Worm (Caenorhabditis elegans) whole organism, young adult: ENCODE measurements around the gene C16C10.4.
A peak's percentile ranks its signal among the peaks of the same experiment; 100 is the strongest.

Source experiments
- B0261.1 ChIP-seq: sonication (generic microtip); optimal IDR thresholded peaks from 2 replicates; lab custom pipeline; 2016; ENCODE audit warnings: mild to moderate bottlenecking, missing genetic modification characterization, moderate library complexity, missing compliant biosample characterization
- D2030.7 ChIP-seq: fragments of 200-800 bp; sonication (Bioruptor generic); IDR thresholded peaks from 2 replicates; pipeline ENCODE4 v1.3.6; 2022; ENCODE audit warnings: missing genetic modification reagents, missing genetic modification characterization, missing compliant biosample characterization
- F22D6.2 ChIP-seq: sonication (generic microtip); optimal IDR thresholded peaks from 2 replicates; lab custom pipeline; 2016; ENCODE audit warnings: mild to moderate bottlenecking, missing genetic modification characterization, missing compliant biosample characterization
- F23B12.7 ChIP-seq: sonication (generic microtip); optimal IDR thresholded peaks from 2 replicates; lab custom pipeline; 2017; ENCODE audit warnings: missing genetic modification characterization, mild to moderate bottlenecking, missing compliant biosample characterization, antibody characterized with exemption, moderate library complexity; ENCODE audit not compliant: insufficient read depth
- F52B5.7 ChIP-seq: sonication (generic microtip); optimal IDR thresholded peaks from 2 replicates; lab custom pipeline; 2016; ENCODE audit warnings: mild to moderate bottlenecking, missing genetic modification characterization, missing compliant biosample characterization
- F57A8.1 ChIP-seq: fragments of 200-800 bp; sonication (Bioruptor generic); optimal IDR thresholded peaks from 2 replicates; lab custom pipeline; 2018; ENCODE audit warnings: mild to moderate bottlenecking, missing genetic modification characterization, moderate library complexity, missing compliant biosample characterization
- F57C9.4 ChIP-seq: sonication (generic microtip); optimal IDR thresholded peaks from 2 replicates; lab custom pipeline; 2017; ENCODE audit warnings: mild to moderate bottlenecking, missing genetic modification characterization, missing compliant biosample characterization
- K11D2.4 ChIP-seq: fragments of 200-800 bp; sonication (Bioruptor generic); IDR thresholded peaks from 2 replicates; pipeline ENCODE4 v1.3.6; 2022; ENCODE audit warnings: missing genetic modification reagents, missing genetic modification characterization, missing compliant biosample characterization
- Y67H2A.10 ChIP-seq: fragments of 200-800 bp; sonication (Bioruptor generic); conservative IDR thresholded peaks from 2 replicates; pipeline ENCODE4 v1.3.6; 2022; ENCODE audit warnings: missing genetic modification reagents, missing genetic modification characterization, missing compliant biosample characterization
- ZK185.1 ChIP-seq: sonication (generic microtip); optimal IDR thresholded peaks from 2 replicates; lab custom pipeline; 2016; ENCODE audit warnings: mild to moderate bottlenecking, missing genetic modification characterization, missing compliant biosample characterization; ENCODE audit not compliant: poor library complexity, severe bottlenecking
- ama-1 ChIP-seq, 3 experiments: fragments of 150-350 bp in 1 of 3; sonication (generic microtip) in 2 of 3; optimal IDR thresholded peaks; 2 replicates each; lab custom pipeline; 2014 to 2018; ENCODE audit warnings: missing biosample characterization in 2 of 3, missing genetic modification characterization in 2 of 3, missing genetic modification reagents in 2 of 3
- athp-1 ChIP-seq: sonication (generic microtip); optimal IDR thresholded peaks from 2 replicates; lab custom pipeline; 2017; ENCODE audit warnings: mild to moderate bottlenecking, missing genetic modification characterization, missing compliant biosample characterization
- attf-3 ChIP-seq: fragments of 200-800 bp; sonication (Bioruptor generic); conservative IDR thresholded peaks from 2 replicates; pipeline ENCODE4 v1.3.6; 2022; ENCODE audit warnings: missing genetic modification reagents, missing genetic modification characterization, missing compliant biosample characterization
- attf-6 ChIP-seq: fragments of 200-800 bp; sonication (Bioruptor generic); IDR thresholded peaks from 2 replicates; pipeline ENCODE4 v1.3.6; 2022; ENCODE audit warnings: missing genetic modification reagents, missing genetic modification characterization, missing compliant biosample characterization
- ccch-3 ChIP-seq: fragments of 200-800 bp; sonication (Bioruptor generic); optimal IDR thresholded peaks from 2 replicates; lab custom pipeline; 2018; ENCODE audit warnings: mild to moderate bottlenecking, missing genetic modification characterization, missing compliant biosample characterization
- cebp-1 ChIP-seq, 2 experiments: fragments of 200-800 bp in 1 of 2; sonication (Bioruptor generic) in 1 of 2; sonication (generic microtip) in 1 of 2; IDR thresholded peaks in 1 of 2; optimal IDR thresholded peaks in 1 of 2; 2 replicates each; pipeline versions ENCODE4 v1.3.6 to Lab custom; 2017 to 2022; ENCODE audit warnings: missing compliant biosample characterization in 2 of 2, missing genetic modification characterization in 2 of 2, mild to moderate bottlenecking in 1 of 2, missing genetic modification reagents in 1 of 2, moderate library complexity in 1 of 2
- cebp-2 ChIP-seq: fragments of 200-800 bp; sonication (Bioruptor generic); IDR thresholded peaks from 2 replicates; pipeline ENCODE4 v1.3.6; 2022; ENCODE audit warnings: missing genetic modification characterization, missing compliant biosample characterization
- chd-7 ChIP-seq: sonication (generic microtip); optimal IDR thresholded peaks from 2 replicates; lab custom pipeline; 2016; ENCODE audit warnings: mild to moderate bottlenecking, missing genetic modification characterization, moderate library complexity, missing compliant biosample characterization
- dox-1 ChIP-seq: fragments of 200-800 bp; sonication (Bioruptor generic); IDR thresholded peaks from 2 replicates; pipeline ENCODE4 v1.3.6; 2022; ENCODE audit warnings: missing genetic modification reagents, missing genetic modification characterization, missing compliant biosample characterization
- dpff-1 ChIP-seq: sonication (generic microtip); optimal IDR thresholded peaks from 2 replicates; lab custom pipeline; 2017; ENCODE audit warnings: mild to moderate bottlenecking, missing genetic modification characterization, missing compliant biosample characterization
- efl-1 ChIP-seq: fragments of 150-350 bp; optimal IDR thresholded peaks from 2 replicates; lab custom pipeline; 2014; ENCODE audit warnings: missing biosample characterization, missing genetic modification reagents, missing genetic modification characterization
- egl-18 ChIP-seq: fragments of 200-800 bp; sonication (Bioruptor generic); IDR thresholded peaks from 2 replicates; pipeline ENCODE4 v1.3.6; 2022; ENCODE audit warnings: missing genetic modification reagents, missing genetic modification characterization, missing compliant biosample characterization
- ekl-4 ChIP-seq: fragments of 200-800 bp; sonication (Bioruptor generic); IDR thresholded peaks from 2 replicates; pipeline ENCODE4 v1.3.6; 2022; ENCODE audit warnings: missing genetic modification reagents, missing genetic modification characterization, missing compliant biosample characterization
- fkh-3 ChIP-seq: sonication (generic microtip); optimal IDR thresholded peaks from 2 replicates; lab custom pipeline; 2016; ENCODE audit warnings: mild to moderate bottlenecking, missing genetic modification characterization, missing compliant biosample characterization
- lag-1 ChIP-seq: fragments of 200-800 bp; sonication (Bioruptor generic); IDR thresholded peaks from 2 replicates; pipeline ENCODE4 v1.3.6; 2022; ENCODE audit warnings: missing genetic modification reagents, missing genetic modification characterization, missing compliant biosample characterization
- let-526 ChIP-seq: fragments of 200-800 bp; sonication (Bioruptor generic); IDR thresholded peaks from 2 replicates; pipeline ENCODE4 v1.3.6; 2022; ENCODE audit warnings: missing genetic modification reagents, missing genetic modification characterization, missing compliant biosample characterization
- lsl-1 ChIP-seq: fragments of 200-800 bp; sonication (Bioruptor generic); optimal IDR thresholded peaks from 2 replicates; lab custom pipeline; 2018; ENCODE audit warnings: mild to moderate bottlenecking, missing genetic modification characterization, moderate library complexity, missing compliant biosample characterization
- lsy-27 ChIP-seq: sonication (generic microtip); optimal IDR thresholded peaks from 2 replicates; lab custom pipeline; 2017; ENCODE audit warnings: missing genetic modification characterization, mild to moderate bottlenecking, missing compliant biosample characterization, antibody characterized with exemption, missing genotype, borderline replicate concordance; ENCODE audit not compliant: insufficient read depth
- nfya-2 ChIP-seq: fragments of 200-800 bp; sonication (Bioruptor generic); IDR thresholded peaks from 2 replicates; pipeline ENCODE4 v1.3.6; 2022; ENCODE audit warnings: missing genetic modification reagents, missing genetic modification characterization, missing compliant biosample characterization
- nhr-27 ChIP-seq: fragments of 200-800 bp; sonication (Bioruptor generic); optimal IDR thresholded peaks from 2 replicates; lab custom pipeline; 2018; ENCODE audit warnings: mild to moderate bottlenecking, missing genetic modification characterization, moderate library complexity, missing compliant biosample characterization
- pbrm-1 ChIP-seq: fragments of 200-800 bp; sonication (Bioruptor generic); IDR thresholded peaks from 2 replicates; pipeline ENCODE4 v1.3.6; 2022; ENCODE audit warnings: missing genetic modification reagents, missing genetic modification characterization, missing compliant biosample characterization
- pha-4 ChIP-seq: fragments of 150-350 bp; sonication (generic microtip); optimal IDR thresholded peaks from 2 replicates; lab custom pipeline; 2014; ENCODE audit warnings: missing biosample characterization, missing genetic modification reagents, missing genetic modification characterization
- tbx-9 ChIP-seq: sonication (generic microtip); optimal IDR thresholded peaks from 2 replicates; lab custom pipeline; 2016; ENCODE audit warnings: borderline replicate concordance, missing genetic modification characterization, inconsistent platforms, missing compliant biosample characterization
- xnd-1 ChIP-seq: sonication (generic microtip); optimal IDR thresholded peaks from 2 replicates; lab custom pipeline; 2016; ENCODE audit warnings: missing genotype, missing genetic modification reagents, missing genetic modification characterization, missing compliant biosample characterization
- zfh-2 ChIP-seq: fragments of 200-800 bp; sonication (Bioruptor generic); conservative IDR thresholded peaks from 2 replicates; pipeline ENCODE4 v1.3.6; 2022; ENCODE audit warnings: missing genetic modification reagents, missing genetic modification characterization, missing compliant biosample characterization
- zim-3 ChIP-seq: sonication (generic microtip); optimal IDR thresholded peaks from 2 replicates; lab custom pipeline; 2017; ENCODE audit warnings: mild to moderate bottlenecking, missing genetic modification characterization, moderate library complexity, missing compliant biosample characterization
- ztf-18 ChIP-seq: sonication (generic microtip); optimal IDR thresholded peaks from 2 replicates; lab custom pipeline; 2016; ENCODE audit warnings: missing genotype, mild to moderate bottlenecking, missing genetic modification characterization, missing compliant biosample characterization
- ztf-22 ChIP-seq: fragments of 200-800 bp; sonication (Bioruptor generic); optimal IDR thresholded peaks from 2 replicates; lab custom pipeline; 2018; ENCODE audit warnings: mild to moderate bottlenecking, missing genetic modification characterization, moderate library complexity, missing compliant biosample characterization
- ztf-6 ChIP-seq: fragments of 200-800 bp; sonication (Bioruptor generic); IDR thresholded peaks from 2 replicates; pipeline ENCODE4 v1.3.6; 2022; ENCODE audit warnings: missing genetic modification reagents, missing genetic modification characterization, missing compliant biosample characterization

Gene C16C10.4

DNA sequence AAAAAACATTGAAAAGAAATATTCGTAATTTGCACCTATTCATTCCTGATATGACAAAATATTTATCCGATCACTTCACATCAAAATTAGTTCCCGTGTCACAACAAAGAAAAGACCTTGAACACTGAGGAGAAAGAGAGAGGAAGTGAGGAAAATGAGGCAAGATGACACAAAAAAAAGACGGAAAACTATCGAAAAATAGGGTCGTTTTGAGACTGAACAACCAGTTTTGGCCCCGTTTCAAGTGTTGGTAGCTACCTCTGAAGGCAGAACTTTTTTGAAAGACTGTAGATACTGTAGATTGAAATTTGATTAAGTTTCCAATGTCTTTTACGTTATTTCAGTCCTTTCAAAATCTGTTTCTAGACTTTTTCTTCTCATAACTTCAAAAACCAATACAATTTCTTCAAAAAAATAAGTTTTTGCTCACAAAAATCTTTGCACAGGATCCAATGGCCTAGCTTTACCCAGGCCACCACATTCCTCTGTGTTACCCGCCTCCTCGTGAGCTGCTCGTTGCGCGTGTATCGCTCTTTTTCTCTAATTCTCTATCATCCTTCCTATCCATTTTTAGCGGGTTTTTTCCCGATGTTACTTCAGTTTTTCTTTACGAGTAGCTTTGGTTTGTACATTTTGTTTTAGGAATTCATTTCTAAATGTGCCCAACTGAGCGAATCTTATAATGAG lies 25.3 kb downstream of the C16C10.4 start (continued):
- TF ChIP-seq ztf-18 (no peak), efl-1 (GFP tag; lab: Kevin White, UChicago) (peak; percentile 57), ekl-4 (GFP tag; lab: Robert Waterston, UW) (peak; percentile 31; the same call in 1 of the 2 replicates), nfya-2 (GFP tag; lab: Robert Waterston, UW) (no peak), ztf-22 (no peak), D2030.7 (GFP tag; lab: Robert Waterston, UW) (0 out of 2 replicates have a peak, but pooled peaks have one; percentile 18), egl-18 (GFP tag; lab: Robert Waterston, UW) (no peak), let-526 (GFP tag; lab: Robert Waterston, UW) (no peak), F57C9.4 (tag; lab: Kevin White, UChicago) (no peak), B0261.1 (tag; lab: Kevin White, UChicago) (no peak), zfh-2 (GFP tag; lab: Robert Waterston, UW) (no peak), zim-3 (no peak), ZK185.1 (tag; lab: Kevin White, UChicago) (peak; percentile 11)

DNA sequence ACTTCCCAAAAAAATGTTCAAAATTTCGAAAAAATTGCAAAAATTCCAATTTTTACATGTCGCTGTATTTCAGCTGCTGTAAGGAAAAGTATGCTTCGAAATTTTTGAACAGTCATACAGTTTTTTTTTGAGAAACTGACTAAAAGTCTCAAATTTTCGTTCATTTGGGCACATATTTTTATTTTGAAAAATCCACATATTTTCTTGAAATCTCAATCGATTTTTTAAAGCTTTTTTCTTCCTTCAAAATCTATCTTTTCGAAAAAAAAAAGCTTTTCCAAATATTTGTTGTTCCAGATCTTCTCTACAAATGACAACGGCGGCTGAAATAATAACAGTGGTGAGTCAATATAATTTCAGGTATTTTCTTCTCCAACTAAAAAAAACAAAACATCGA lies 25.9 kb downstream of the C16C10.4 start, which contains the start of gene asd-1:
TSS of gene asd-1 (plus strand) at position 298 of the 397 bp plus-strand sequence.
- TF ChIP-seq cebp-2 (no peak), fkh-3 (tag; lab: Kevin White, UChicago) (no peak), ztf-6 (GFP tag; lab: Robert Waterston, UW) (no peak), pha-4 (tag; lab: Kevin White, UChicago) (no peak), ekl-4 (GFP tag; lab: Robert Waterston, UW) (no peak), K11D2.4 (no peak), xnd-1 (tag; lab: Kevin White, UChicago) (no peak), athp-1 (tag; lab: Kevin White, UChicago) (no peak)
- TF ChIP-seq, all 124 proteins: peak for 0

DNA sequence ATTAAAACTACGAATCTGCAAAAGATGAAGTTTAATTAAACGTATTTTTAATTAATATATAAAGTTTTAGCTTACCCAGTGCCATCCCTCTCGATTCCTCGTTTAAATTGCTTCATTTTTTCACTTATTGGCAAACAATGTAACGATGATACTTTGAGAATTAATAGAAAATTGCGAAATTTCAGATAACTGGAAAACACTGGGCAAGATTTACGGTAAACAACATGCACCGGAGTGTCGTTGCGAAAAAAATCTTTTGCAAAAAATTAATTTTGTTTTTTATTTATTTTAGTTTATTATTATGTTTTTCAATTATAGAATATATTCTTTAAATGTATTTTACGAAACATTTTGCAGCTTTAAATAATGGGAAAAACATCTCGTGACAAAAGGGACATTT lies 32.9 kb downstream of the C16C10.4 start, which contains the start of the genes pelo-1 and R74.7:
TSS of gene pelo-1 (minus strand) at position 151 of the 400 bp plus-strand sequence.
TSS of gene R74.7 (plus strand) at position 358 of the 400 bp plus-strand sequence.
- TF ChIP-seq F23B12.7 (tag; lab: Kevin White, UChicago), result no peak
- peak; percentile 89 for TF ChIP-seq attf-3
- peak; percentile 70; the same call in 1 of the 2 replicates for TF ChIP-seq cebp-1 (GFP tag; IDR thresholded peaks at IDR 0.05; lab: Robert Waterston, UW)
- TF ChIP-seq cebp-1 (tag; optimal IDR thresholded peaks at IDR 0.05; lab: Kevin White, UChicago), result peak; percentile 95
- TF ChIP-seq cebp-2, result no peak
- no peak for TF ChIP-seq dox-1 (GFP tag; lab: Robert Waterston, UW)

DNA sequence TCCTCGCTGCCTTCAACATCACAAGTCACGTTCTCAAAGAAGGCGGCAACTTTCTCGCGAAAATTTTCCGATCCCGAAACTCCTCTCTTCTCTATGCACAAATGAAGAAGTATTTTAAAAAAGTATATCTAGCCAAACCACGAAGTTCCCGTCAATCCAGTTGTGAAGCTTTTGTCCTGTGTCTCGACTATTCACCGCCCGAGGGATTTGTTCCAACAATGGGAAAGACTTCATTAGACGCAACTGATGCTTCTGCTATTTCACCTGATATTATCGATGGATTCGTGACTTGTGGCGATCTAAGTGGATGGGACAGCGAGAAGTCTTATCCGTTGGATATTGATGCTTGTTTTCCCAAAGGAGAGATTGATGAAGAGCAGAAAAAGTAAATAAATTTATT lies 33.8 kb downstream of the C16C10.4 start:
- no peak for TF ChIP-seq lag-1

DNA sequence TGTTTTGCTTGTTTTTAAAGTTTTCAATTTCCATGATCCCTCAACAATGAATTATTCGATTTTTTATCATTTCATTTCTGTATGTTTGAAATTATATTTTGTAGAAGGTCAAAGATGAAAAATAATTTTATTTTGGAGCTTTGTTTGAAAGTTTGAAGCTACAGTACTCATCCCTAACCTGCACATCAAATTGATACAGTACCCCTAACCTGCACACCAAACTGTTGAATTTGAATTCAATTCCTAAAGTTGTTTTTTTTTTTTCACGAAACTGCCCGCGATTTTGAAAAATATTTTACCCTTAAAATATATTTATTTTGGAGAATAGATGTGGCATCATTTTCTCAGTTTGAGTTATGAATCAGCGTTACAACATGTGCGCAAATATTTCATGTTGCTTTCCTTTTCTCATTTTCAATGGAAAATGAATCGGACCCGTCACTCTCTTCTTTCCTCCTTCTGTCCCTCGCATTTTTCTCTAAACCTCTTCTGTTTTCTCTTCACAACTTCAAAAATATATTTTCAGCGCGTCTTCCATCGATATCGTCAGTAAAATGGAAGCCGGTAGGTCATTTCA lies 34.7 kb downstream of the C16C10.4 start, which contains the start of gene R74.8:
TSS of gene R74.8 (plus strand) at position 527 of the 577 bp plus-strand sequence.
- TF ChIP-seq ama-1 (optimal IDR thresholded peaks at IDR 0.05; lab: Kevin White, UChicago) (no peak), ama-1 (GFP tag; optimal IDR thresholded peaks at IDR 0.05; lab: Kevin White, UChicago) (no peak), pbrm-1 (GFP tag; lab: Robert Waterston, UW) (no peak), ccch-3 (GFP tag; lab: Kevin White, UChicago) (no peak), F57A8.1 (no peak), attf-6 (GFP tag; lab: Robert Waterston, UW) (no peak), Y67H2A.10 (GFP tag; lab: Robert Waterston, UW) (no peak), chd-7 (tag; lab: Kevin White, UChicago) (no peak), ekl-4 (GFP tag; lab: Robert Waterston, UW) (no peak), lsy-27 (tag; lab: Kevin White, UChicago) (no peak), lsl-1 (GFP tag; lab: Kevin White, UChicago) (peak; percentile 96), dpff-1 (tag; lab: Kevin White, UChicago) (no peak), nhr-27 (tag; lab: Kevin White, UChicago) (no peak), tbx-9 (tag; lab: Kevin White, UChicago) (no peak), F52B5.7 (tag; lab: Kevin White, UChicago) (no peak), F22D6.2 (tag; lab: Kevin White, UChicago) (no peak), let-526 (GFP tag; lab: Robert Waterston, UW) (no peak), ztf-18 (no peak), athp-1 (tag; lab: Kevin White, UChicago) (no peak)
